Fruit fly (Drosophila melanogaster) whole organism, prepupa: ENCODE data around the gene CG4607.

ENCODE experiments used
- CG10631 ChIP-seq: fragments of 200-800 bp; sonication (Bioruptor generic); optimal IDR thresholded peaks from 2 replicates; lab custom pipeline; 2016; ENCODE audit warnings: missing biosample characterization, missing genetic modification characterization
- CG10669 ChIP-seq: fragments of 200-800 bp; sonication (Bioruptor generic); optimal IDR thresholded peaks from 3 replicates; lab custom pipeline; 2018; ENCODE audit warnings: missing biosample characterization, mild to moderate bottlenecking, missing genetic modification characterization, moderate library complexity
- CG11294 ChIP-seq: fragments of 200-800 bp; sonication (Bioruptor generic); IDR thresholded peaks from 2 replicates; pipeline ENCODE4 v1.3.6; 2022; ENCODE audit warnings: missing biosample characterization, missing genetic modification characterization
- CG11762 ChIP-seq: fragments of 200-800 bp; sonication (Bioruptor generic); optimal IDR thresholded peaks from 3 replicates; lab custom pipeline; 2016; ENCODE audit warnings: missing biosample characterization, missing genetic modification characterization; ENCODE audit not compliant: insufficient read depth
- CG11902 ChIP-seq: fragments of 200-800 bp; sonication (Bioruptor generic); optimal IDR thresholded peaks from 3 replicates; lab custom pipeline; 2016; ENCODE audit warnings: missing biosample characterization, missing genetic modification characterization
- CG15336 ChIP-seq: fragments of 200-800 bp; sonication (Bioruptor generic); IDR thresholded peaks from 2 replicates; pipeline ENCODE4 v1.3.6; 2022; ENCODE audit warnings: missing biosample characterization, missing genetic modification characterization
- CG1621 ChIP-seq: fragments of 200-800 bp; sonication (Bioruptor generic); optimal IDR thresholded peaks from 3 replicates; lab custom pipeline; 2018; ENCODE audit warnings: missing biosample characterization, mild to moderate bottlenecking, missing genetic modification characterization
- CG16779 ChIP-seq: fragments of 200-800 bp; sonication (Bioruptor generic); optimal IDR thresholded peaks from 3 replicates; lab custom pipeline; 2017; ENCODE audit warnings: missing biosample characterization, mild to moderate bottlenecking, missing genetic modification characterization
- CG3032 ChIP-seq: fragments of 200-800 bp; optimal IDR thresholded peaks from 2 replicates; lab custom pipeline; 2019; ENCODE audit warnings: missing biosample characterization, mild to moderate bottlenecking, missing genetic modification characterization, moderate library complexity
- CG31627 ChIP-seq: fragments of 200-800 bp; sonication (Bioruptor generic); optimal IDR thresholded peaks from 3 replicates; lab custom pipeline; 2016; ENCODE audit warnings: missing biosample characterization, missing genetic modification characterization
- CG34406 ChIP-seq: fragments of 200-800 bp; sonication (Bioruptor generic); optimal IDR thresholded peaks from 3 replicates; lab custom pipeline; 2016; ENCODE audit warnings: missing biosample characterization, missing genetic modification characterization
- CG6163 ChIP-seq: fragments of 200-800 bp; sonication (Bioruptor generic); IDR thresholded peaks from 3 replicates; pipeline ENCODE4 v1.3.6; 2022; ENCODE audit warnings: missing biosample characterization, missing genetic modification characterization
- CG6276 ChIP-seq: fragments of 200-800 bp; sonication (Bioruptor generic); optimal IDR thresholded peaks from 2 replicates; lab custom pipeline; 2017; ENCODE audit warnings: missing biosample characterization, mild to moderate bottlenecking, missing genetic modification characterization
- CG6808 ChIP-seq: fragments of 200-800 bp; sonication (Bioruptor generic); optimal IDR thresholded peaks from 3 replicates; lab custom pipeline; 2017; ENCODE audit warnings: missing biosample characterization, missing genetic modification characterization, mild to moderate bottlenecking, moderate library complexity, missing genetic modification reagents
- CG6854 ChIP-seq: fragments of 200-800 bp; sonication (Bioruptor generic); optimal IDR thresholded peaks from 2 replicates; lab custom pipeline; 2017; ENCODE audit warnings: missing biosample characterization, mild to moderate bottlenecking, missing genetic modification characterization
- CG7368 ChIP-seq: fragments of 200-800 bp; sonication (Bioruptor generic); optimal IDR thresholded peaks from 3 replicates; lab custom pipeline; 2016; ENCODE audit warnings: missing biosample characterization, missing genetic modification characterization
- CG8119 ChIP-seq: fragments of 200-800 bp; sonication (Bioruptor generic); IDR thresholded peaks from 3 replicates; pipeline ENCODE4 v1.3.6; 2022; ENCODE audit warnings: missing biosample characterization, missing genetic modification characterization
- CG8319 ChIP-seq: fragments of 200-800 bp; sonication (Bioruptor generic); optimal IDR thresholded peaks from 3 replicates; lab custom pipeline; 2016; ENCODE audit warnings: missing biosample characterization, missing genetic modification characterization
- CG9139 ChIP-seq: fragments of 200-800 bp; sonication (Bioruptor generic); optimal IDR thresholded peaks from 3 replicates; lab custom pipeline; 2017; ENCODE audit warnings: missing biosample characterization, mild to moderate bottlenecking, missing genetic modification characterization
- Eip75B ChIP-seq: fragments of 200-800 bp; sonication (Bioruptor generic); optimal IDR thresholded peaks from 3 replicates; lab custom pipeline; 2016; ENCODE audit warnings: missing biosample characterization, missing genetic modification characterization
- Eip78C ChIP-seq: fragments of 200-800 bp; sonication (Bioruptor generic); peaks from one replicate; lab custom pipeline; 2016; ENCODE audit warnings: missing biosample characterization, missing genetic modification characterization
- Eip93F ChIP-seq: fragments of 200-800 bp; sonication (Bioruptor generic); optimal IDR thresholded peaks from 2 replicates; lab custom pipeline; 2016; ENCODE audit warnings: missing biosample characterization, mild to moderate bottlenecking, missing genetic modification characterization
- Gug ChIP-seq: fragments of 200-800 bp; sonication (Bioruptor generic); IDR thresholded peaks from 2 replicates; pipeline ENCODE4 v1.3.6; 2022; ENCODE audit warnings: missing biosample characterization, missing genetic modification characterization
- Met ChIP-seq: fragments of 200-800 bp; sonication (Bioruptor generic); optimal IDR thresholded peaks from 3 replicates; lab custom pipeline; 2016; ENCODE audit warnings: missing biosample characterization, missing genetic modification characterization
- OdsH ChIP-seq: fragments of 200-800 bp; sonication (Bioruptor generic); optimal IDR thresholded peaks from 3 replicates; lab custom pipeline; 2016; ENCODE audit warnings: missing biosample characterization, missing genetic modification characterization
- Sox14 ChIP-seq: fragments of 200-800 bp; sonication (Bioruptor generic); optimal IDR thresholded peaks from 3 replicates; lab custom pipeline; 2016; ENCODE audit warnings: missing biosample characterization, missing genetic modification characterization
- Sox15 ChIP-seq: fragments of 200-800 bp; sonication (Bioruptor generic); optimal IDR thresholded peaks from 3 replicates; lab custom pipeline; 2016; ENCODE audit warnings: missing biosample characterization, missing genetic modification characterization
- achi ChIP-seq: fragments of 200-800 bp; sonication (Bioruptor generic); optimal IDR thresholded peaks from 3 replicates; lab custom pipeline; 2016; ENCODE audit warnings: missing biosample characterization, missing genetic modification characterization
- acj6 ChIP-seq: fragments of 200-800 bp; sonication (Bioruptor generic); optimal IDR thresholded peaks from 3 replicates; lab custom pipeline; 2016; ENCODE audit warnings: missing biosample characterization, missing genetic modification characterization
- dac ChIP-seq: fragments of 200-800 bp; sonication (Bioruptor generic); optimal IDR thresholded peaks from 2 replicates; lab custom pipeline; 2017; ENCODE audit warnings: missing biosample characterization, mild to moderate bottlenecking, missing genetic modification characterization
- dsx ChIP-seq: fragments of 200-800 bp; optimal IDR thresholded peaks from 3 replicates; lab custom pipeline; 2019; ENCODE audit warnings: missing biosample characterization, mild to moderate bottlenecking, missing genetic modification characterization, moderate library complexity; ENCODE audit not compliant: poor library complexity, severe bottlenecking
- eg ChIP-seq: fragments of 200-800 bp; sonication (Bioruptor generic); IDR thresholded peaks from 3 replicates; pipeline ENCODE4 v1.3.6; 2022; ENCODE audit warnings: missing biosample characterization, missing genetic modification characterization
- esn ChIP-seq: fragments of 200-800 bp; sonication (Bioruptor generic); optimal IDR thresholded peaks from 2 replicates; lab custom pipeline; 2016; ENCODE audit warnings: missing biosample characterization, mild to moderate bottlenecking, missing genetic modification characterization, moderate library complexity
- fd59A ChIP-seq: fragments of 200-800 bp; sonication (Bioruptor generic); optimal IDR thresholded peaks from 2 replicates; lab custom pipeline; 2017; ENCODE audit warnings: missing biosample characterization, mild to moderate bottlenecking, missing genetic modification characterization, missing genetic modification reagents
- fd85E ChIP-seq: fragments of 200-800 bp; sonication (Bioruptor generic); optimal IDR thresholded peaks from 3 replicates; lab custom pipeline; 2016; ENCODE audit warnings: missing biosample characterization, missing genetic modification characterization
- fkh ChIP-seq: fragments of 200-800 bp; sonication (Bioruptor generic); optimal IDR thresholded peaks from 3 replicates; lab custom pipeline; 2017; ENCODE audit warnings: missing biosample characterization, mild to moderate bottlenecking, missing genetic modification characterization, moderate library complexity
- net ChIP-seq: fragments of 200-800 bp; sonication (Bioruptor generic); optimal IDR thresholded peaks from 3 replicates; lab custom pipeline; 2016; ENCODE audit warnings: missing biosample characterization, missing genetic modification characterization
- pdm3 ChIP-seq: fragments of 200-800 bp; sonication (Bioruptor generic); optimal IDR thresholded peaks from 3 replicates; lab custom pipeline; 2016; ENCODE audit warnings: missing biosample characterization, missing genetic modification characterization
- salr ChIP-seq, 2 experiments: fragments of 200-800 bp; sonication (Bioruptor generic); optimal IDR thresholded peaks; 3 replicates each; lab custom pipeline; 2016 to 2018; ENCODE audit warnings: missing biosample characterization in 2 of 2, missing genetic modification characterization in 2 of 2, mild to moderate bottlenecking in 1 of 2
- spab ChIP-seq: fragments of 200-800 bp; sonication (Bioruptor generic); optimal IDR thresholded peaks from 2 replicates; lab custom pipeline; 2017; ENCODE audit warnings: missing biosample characterization, mild to moderate bottlenecking, missing genetic modification characterization, missing genetic modification reagents
- ss ChIP-seq, 2 experiments: fragments of 200-800 bp; sonication (Bioruptor generic); optimal IDR thresholded peaks; 2 replicates in 1 of 2; 3 replicates in 1 of 2; lab custom pipeline; 2017 to 2018; ENCODE audit warnings: mild to moderate bottlenecking in 2 of 2, missing biosample characterization in 2 of 2, missing genetic modification characterization in 2 of 2, moderate library complexity in 1 of 2
- svp ChIP-seq: fragments of 200-800 bp; sonication (Bioruptor generic); peaks from one replicate; lab custom pipeline; 2016; ENCODE audit warnings: missing biosample characterization, missing genetic modification characterization
- topi ChIP-seq: fragments of 200-800 bp; sonication (Bioruptor generic); optimal IDR thresholded peaks from 3 replicates; lab custom pipeline; 2016; ENCODE audit warnings: missing biosample characterization, missing genetic modification characterization
- vri ChIP-seq: fragments of 200-800 bp; sonication (Bioruptor generic); optimal IDR thresholded peaks from 3 replicates; lab custom pipeline; 2016; ENCODE audit warnings: missing biosample characterization, mild to moderate bottlenecking, missing genetic modification characterization

Gene CG4607

DNA sequence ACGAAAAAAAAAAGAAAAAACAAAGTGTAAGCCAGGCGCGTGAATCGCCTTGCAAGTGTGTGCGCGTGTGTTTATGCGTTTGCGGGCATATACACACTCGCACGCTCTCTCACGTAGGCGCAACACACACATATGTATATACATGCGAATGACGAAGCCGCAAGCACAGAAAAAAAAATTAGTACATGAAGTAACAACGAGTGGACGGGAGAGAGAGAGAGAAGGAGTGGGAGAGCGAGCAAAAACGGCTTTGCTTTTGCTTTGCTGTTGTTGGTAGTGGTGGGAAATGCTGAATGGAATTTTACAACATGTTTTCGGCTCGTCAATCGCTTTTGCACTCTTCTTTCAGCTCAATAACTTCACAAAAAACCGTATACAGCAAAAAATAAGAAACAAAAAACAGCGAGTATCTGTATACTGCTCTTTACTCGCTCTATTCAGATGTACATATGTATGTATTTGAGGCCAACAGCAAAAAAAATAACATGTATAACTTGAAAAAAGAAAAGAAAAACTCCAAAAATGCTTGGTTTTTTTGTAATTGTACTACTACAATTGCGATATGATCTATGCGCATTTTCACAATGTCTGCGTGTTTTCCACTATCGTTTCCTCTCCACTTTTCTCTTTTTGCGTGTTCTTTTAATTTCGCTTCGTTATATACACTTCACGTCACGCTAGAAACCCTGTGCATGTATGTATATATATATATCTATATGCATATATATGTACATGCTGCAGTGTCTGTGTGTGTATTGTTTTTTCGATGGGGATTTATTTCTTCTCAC lies 28.1 kb downstream of the CG4607 start (continued):
- TF ChIP-seq dac (GFP tag; lab: Kevin White, UChicago) (peak; percentile 38), CG11762 (GFP tag; lab: Kevin White, UChicago) (no peak), CG11294 (GFP tag; lab: Robert Waterston, UW) (no peak), pdm3 (no peak), CG15336 (GFP tag; lab: Robert Waterston, UW) (0 out of 2 replicates have a peak, but pooled peaks have one; percentile 43), OdsH (GFP tag; lab: Kevin White, UChicago) (peak; percentile 24), esn (no peak), CG16779 (tag; lab: Kevin White, UChicago) (no peak), Eip93F (GFP tag; lab: Kevin White, UChicago) (peak; percentile 54), CG7368 (GFP tag; lab: Kevin White, UChicago) (no peak), CG1621 (tag; lab: Kevin White, UChicago) (no peak), CG6163 (GFP tag; lab: Robert Waterston, UW) (peak; percentile 12; the same call in 2 of the 3 replicates), CG11902 (GFP tag; lab: Kevin White, UChicago) (no peak), CG6808 (peak; percentile 66), CG3032 (tag; lab: Kevin White, UChicago) (peak; percentile 14), CG8119 (GFP tag; lab: Robert Waterston, UW) (peak; percentile 46; the same call in 1 of the 3 replicates), CG34406 (GFP tag; lab: Kevin White, UChicago) (no peak), fd85E (GFP tag; lab: Kevin White, UChicago) (no peak), Gug (no peak), Met (GFP tag; lab: Kevin White, UChicago) (no peak)

DNA sequence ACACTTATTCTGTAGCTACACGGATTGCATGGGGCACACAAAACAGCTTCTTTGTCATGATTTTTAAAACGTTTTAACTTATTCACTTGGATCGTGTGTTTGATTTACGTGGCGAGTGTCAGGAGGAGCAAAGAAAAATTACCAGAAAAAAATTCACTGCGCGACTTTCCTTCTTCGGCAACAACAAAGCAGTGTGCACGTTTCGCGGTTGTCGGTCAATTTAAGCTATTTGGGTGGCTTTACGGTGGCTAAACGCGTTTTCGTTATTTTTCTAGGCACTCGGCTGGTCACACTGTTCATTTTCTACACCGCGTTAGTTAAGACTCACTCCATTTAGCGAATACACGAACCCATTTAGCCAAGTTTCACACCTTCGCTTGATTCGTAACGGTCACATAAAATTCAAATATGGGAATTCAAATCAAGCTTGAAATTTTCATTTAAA lies 28.7 kb downstream of the CG4607 start, which contains the start of gene Sxl:
Gene Sxl (minus strand): TSS at position 195 of the 445 bp plus-strand sequence.
- TF ChIP-seq Gug (no peak), ss (GFP tag; optimal IDR thresholded peaks at IDR 0.05; lab: Kevin White, UChicago) (peak in 1 of 2 experiments; percentile 52), CG8119 (GFP tag; lab: Robert Waterston, UW) (no peak), CG15336 (GFP tag; lab: Robert Waterston, UW) (no peak), Sox15 (GFP tag; lab: Kevin White, UChicago) (no peak), Eip78C (peak; percentile 18), CG11902 (GFP tag; lab: Kevin White, UChicago) (no peak), CG11762 (GFP tag; lab: Kevin White, UChicago) (no peak), vri (GFP tag; lab: Kevin White, UChicago) (no peak), Sox14 (GFP tag; lab: Kevin White, UChicago) (peak; percentile 49), CG10631 (GFP tag; lab: Kevin White, UChicago) (no peak), CG11294 (GFP tag; lab: Robert Waterston, UW) (no peak), CG10669 (GFP tag; lab: Kevin White, UChicago) (no peak), fkh (GFP tag; lab: Kevin White, UChicago) (no peak), CG6276 (GFP tag; lab: Kevin White, UChicago) (no peak), dsx (peak; percentile 4), CG8319 (GFP tag; lab: Kevin White, UChicago) (no peak), CG31627 (no peak), eg (GFP tag; lab: Robert Waterston, UW) (no peak), salr (GFP tag; optimal IDR thresholded peaks at IDR 0.05; lab: Kevin White, UChicago) (no peak), svp (peak; percentile 11), net (peak; percentile 6), CG6854 (GFP tag; lab: Kevin White, UChicago) (peak; percentile 39), CG16779 (tag; lab: Kevin White, UChicago) (peak; percentile 26), acj6 (GFP tag; lab: Kevin White, UChicago) (no peak), CG9139 (peak; percentile 11), Eip75B (GFP tag; lab: Kevin White, UChicago) (no peak), topi (GFP tag; lab: Kevin White, UChicago) (peak; percentile 22), OdsH (GFP tag; lab: Kevin White, UChicago) (no peak), fd59A (no peak), CG34406 (GFP tag; lab: Kevin White, UChicago) (no peak), fd85E (GFP tag; lab: Kevin White, UChicago) (no peak), esn (peak; percentile 16), pdm3 (no peak), dac (GFP tag; lab: Kevin White, UChicago) (no peak), achi (GFP tag; lab: Kevin White, UChicago) (no peak), spab (GFP tag; lab: Kevin White, UChicago) (no peak)
